Fruit fly (Drosophila melanogaster) whole organism, embryonic: ENCODE measurements around the gene Tpr2.

Experiments
- Abd-B ChIP-seq: fragments of 200-800 bp; sonication (Bioruptor generic); optimal IDR thresholded peaks from 2 replicates; lab custom pipeline; 2018; ENCODE audit warnings: missing biosample characterization, mild to moderate bottlenecking, missing genetic modification characterization, moderate library complexity
- Adf1 ChIP-seq: fragments of 200-800 bp; sonication (Bioruptor generic); IDR thresholded peaks from 2 replicates; pipeline ENCODE4 v1.3.6; 2022; ENCODE audit warnings: missing biosample characterization, missing genetic modification characterization
- Atf6 ChIP-seq: fragments of 200-800 bp; sonication (Bioruptor generic); IDR thresholded peaks from 2 replicates; pipeline ENCODE4 v1.3.6; 2022; ENCODE audit warnings: missing biosample characterization, missing genetic modification characterization
- BtbVII ChIP-seq: fragments of 200-800 bp; sonication (Bioruptor generic); optimal IDR thresholded peaks from 3 replicates; lab custom pipeline; 2017; ENCODE audit warnings: missing biosample characterization, mild to moderate bottlenecking, missing genetic modification characterization
- CG1024 ChIP-seq: fragments of 200-800 bp; sonication (Bioruptor generic); IDR thresholded peaks from 2 replicates; pipeline ENCODE4 v1.3.6; 2022; ENCODE audit warnings: missing biosample characterization, missing genetic modification characterization
- CG11504 ChIP-seq: fragments of 200-800 bp; sonication (Bioruptor generic); optimal IDR thresholded peaks from 3 replicates; lab custom pipeline; 2019; ENCODE audit warnings: missing biosample characterization, mild to moderate bottlenecking, missing genetic modification characterization, moderate library complexity
- CG11560 ChIP-seq: fragments of 200-800 bp; sonication (Bioruptor generic); IDR thresholded peaks from 3 replicates; pipeline ENCODE4 v1.3.6; 2022; ENCODE audit warnings: missing biosample characterization, missing genetic modification characterization
- CG11695 ChIP-seq: fragments of 200-800 bp; sonication (Bioruptor generic); IDR thresholded peaks from 3 replicates; pipeline ENCODE4 v1.3.6; 2022; ENCODE audit warnings: missing biosample characterization, missing genetic modification characterization
- CG12391 ChIP-seq: fragments of 200-800 bp; sonication (Bioruptor generic); optimal IDR thresholded peaks from 3 replicates; lab custom pipeline; 2018; ENCODE audit warnings: missing biosample characterization, mild to moderate bottlenecking, missing genetic modification characterization, moderate library complexity
- CG17359 ChIP-seq: fragments of 200-800 bp; sonication (Bioruptor generic); optimal IDR thresholded peaks from 3 replicates; lab custom pipeline; 2018; ENCODE audit warnings: missing biosample characterization, mild to moderate bottlenecking, missing genetic modification characterization, moderate library complexity
- CG17612 ChIP-seq: fragments of 200-800 bp; sonication (Bioruptor generic); IDR thresholded peaks from 2 replicates; pipeline ENCODE4 v1.3.6; 2022; ENCODE audit warnings: missing biosample characterization, missing genetic modification characterization
- CG17912 ChIP-seq: fragments of 200-800 bp; sonication (Bioruptor generic); optimal IDR thresholded peaks from 2 replicates; lab custom pipeline; 2018; ENCODE audit warnings: missing biosample characterization, mild to moderate bottlenecking, missing genetic modification characterization
- CG2116 ChIP-seq: fragments of 200-800 bp; sonication (Bioruptor generic); optimal IDR thresholded peaks from 3 replicates; lab custom pipeline; 2018; ENCODE audit warnings: missing biosample characterization, mild to moderate bottlenecking, missing genetic modification characterization
- CG31224 ChIP-seq: fragments of 200-800 bp; sonication (Bioruptor generic); IDR thresholded peaks from 2 replicates; pipeline ENCODE4 v1.3.6; 2022; ENCODE audit warnings: missing biosample characterization, missing genetic modification characterization
- CG34376 ChIP-seq: fragments of 200-800 bp; sonication (Bioruptor generic); optimal IDR thresholded peaks from 2 replicates; lab custom pipeline; 2018; ENCODE audit warnings: missing biosample characterization, mild to moderate bottlenecking, missing genetic modification characterization
- CG3995 ChIP-seq: fragments of 200-800 bp; sonication (Bioruptor generic); optimal IDR thresholded peaks from 3 replicates; lab custom pipeline; 2016; ENCODE audit warnings: missing biosample characterization, missing genetic modification characterization
- CG4328 ChIP-seq: fragments of 200-800 bp; sonication (Bioruptor generic); optimal IDR thresholded peaks from 3 replicates; lab custom pipeline; 2017; ENCODE audit warnings: missing biosample characterization, missing genetic modification reagents, missing genetic modification characterization
- CG4404 ChIP-seq: fragments of 200-800 bp; sonication (Bioruptor generic); IDR thresholded peaks from 2 replicates; pipeline ENCODE4 v1.3.6; 2022; ENCODE audit warnings: missing biosample characterization, missing genetic modification characterization
- CG5180 ChIP-seq: fragments of 200-800 bp; sonication (Bioruptor generic); optimal IDR thresholded peaks from 3 replicates; lab custom pipeline; 2017; ENCODE audit warnings: missing biosample characterization, missing genetic modification characterization, mild to moderate bottlenecking, moderate library complexity, missing genetic modification reagents
- CG5953 ChIP-seq: fragments of 200-800 bp; sonication (Bioruptor generic); IDR thresholded peaks from 2 replicates; pipeline ENCODE4 v1.3.6; 2022; ENCODE audit warnings: missing biosample characterization, missing genetic modification characterization
- CG9437 ChIP-seq: fragments of 200-800 bp; sonication (Bioruptor generic); optimal IDR thresholded peaks from 2 replicates; lab custom pipeline; 2018; ENCODE audit warnings: missing biosample characterization, mild to moderate bottlenecking, missing genetic modification characterization
- D ChIP-seq, 2 experiments: fragments of 200-800 bp in 1 of 2; fragments of >200 bp in 1 of 2; sonication (Bioruptor generic) in 1 of 2; optimal IDR thresholded peaks; 2 replicates in 1 of 2; 3 replicates in 1 of 2; lab custom pipeline; 2017; ENCODE audit warnings: mild to moderate bottlenecking in 1 of 2, missing biosample characterization in 1 of 2, missing genetic modification characterization in 1 of 2, missing genetic modification reagents in 1 of 2
- Deaf1 ChIP-seq: fragments of 200-800 bp; optimal IDR thresholded peaks from 3 replicates; lab custom pipeline; 2019; ENCODE audit warnings: missing biosample characterization, mild to moderate bottlenecking, missing genetic modification characterization, moderate library complexity
- Elba2 ChIP-seq: fragments of 200-800 bp; sonication (Bioruptor generic); optimal IDR thresholded peaks from 3 replicates; lab custom pipeline; 2016; ENCODE audit warnings: missing biosample characterization, missing genetic modification characterization
- H15 ChIP-seq: fragments of 200-800 bp; sonication (Bioruptor generic); IDR thresholded peaks from 3 replicates; pipeline ENCODE4 v1.3.6; 2022; ENCODE audit warnings: missing biosample characterization, missing genetic modification characterization
- HLH3B ChIP-seq: fragments of 200-800 bp; sonication (Bioruptor generic); IDR thresholded peaks from 2 replicates; pipeline ENCODE4 v1.3.6; 2022; ENCODE audit warnings: missing biosample characterization, missing genetic modification characterization
- Lhr ChIP-seq: fragments of 200-800 bp; sonication (Bioruptor generic); optimal IDR thresholded peaks from 3 replicates; lab custom pipeline; 2017; ENCODE audit warnings: mild to moderate bottlenecking, missing biosample characterization, missing genetic modification reagents, missing genetic modification characterization
- MBD-R2 ChIP-seq: fragments of 200-800 bp; sonication (Bioruptor generic); IDR thresholded peaks from 2 replicates; pipeline ENCODE4 v1.3.6; 2022; ENCODE audit warnings: missing biosample characterization, missing genetic modification characterization
- Pdp1 ChIP-seq, 2 experiments: fragments of 200-800 bp; sonication (Bioruptor generic); optimal IDR thresholded peaks; 3 replicates each; lab custom pipeline; 2016; ENCODE audit warnings: missing biosample characterization in 2 of 2, missing genetic modification characterization in 2 of 2, mild to moderate bottlenecking in 1 of 2, moderate library complexity in 1 of 2
- Ravus ChIP-seq: fragments of 200-800 bp; sonication (Bioruptor generic); IDR thresholded peaks from 2 replicates; pipeline ENCODE4 v1.3.6; 2022; ENCODE audit warnings: missing biosample characterization, missing genetic modification characterization
- Spps ChIP-seq: fragments of 200-800 bp; sonication (Bioruptor generic); optimal IDR thresholded peaks from 2 replicates; lab custom pipeline; 2018; ENCODE audit warnings: missing biosample characterization, mild to moderate bottlenecking, missing genetic modification characterization
- Xrp1 ChIP-seq: fragments of 200-800 bp; sonication (Bioruptor generic); IDR thresholded peaks from 2 replicates; pipeline ENCODE4 v1.3.6; 2022; ENCODE audit warnings: missing biosample characterization, missing genetic modification characterization
- amos ChIP-seq: fragments of 200-800 bp; sonication (Bioruptor generic); IDR thresholded peaks from 2 replicates; pipeline ENCODE4 v1.3.6; 2022; ENCODE audit warnings: missing biosample characterization, missing genetic modification characterization; ENCODE audit not compliant: partially characterized antibody
- bcd ChIP-seq: fragments of 200-800 bp; sonication (Bioruptor generic); optimal IDR thresholded peaks from 2 replicates; lab custom pipeline; 2017; ENCODE audit warnings: missing biosample characterization, mild to moderate bottlenecking, missing genetic modification characterization
- bigmax ChIP-seq: fragments of 200-800 bp; sonication (Bioruptor generic); optimal IDR thresholded peaks from 2 replicates; lab custom pipeline; 2018; ENCODE audit warnings: missing biosample characterization, mild to moderate bottlenecking, missing genetic modification characterization
- chm ChIP-seq: fragments of 200-800 bp; sonication (Bioruptor generic); IDR thresholded peaks from 2 replicates; pipeline ENCODE4 v1.3.6; 2022; ENCODE audit warnings: missing biosample characterization, missing genetic modification characterization
- chn ChIP-seq: fragments of 200-800 bp; sonication (Bioruptor generic); optimal IDR thresholded peaks from 2 replicates; lab custom pipeline; 2016; ENCODE audit warnings: missing biosample characterization, missing genetic modification characterization
- cwo ChIP-seq: fragments of 200-800 bp; sonication (Bioruptor generic); optimal IDR thresholded peaks from 3 replicates; lab custom pipeline; 2017; ENCODE audit warnings: missing biosample characterization, missing genetic modification characterization, mild to moderate bottlenecking, moderate library complexity, missing genetic modification reagents
- en ChIP-seq: fragments of 200-800 bp; sonication (Bioruptor generic); optimal IDR thresholded peaks from 2 replicates; lab custom pipeline; 2016; ENCODE audit warnings: missing biosample characterization, missing genetic modification characterization
- gem ChIP-seq: fragments of 200-800 bp; sonication (Bioruptor generic); optimal IDR thresholded peaks from 2 replicates; lab custom pipeline; 2019; ENCODE audit warnings: missing biosample characterization, mild to moderate bottlenecking, missing genetic modification characterization, moderate library complexity
- grau ChIP-seq: fragments of 200-800 bp; optimal IDR thresholded peaks from 3 replicates; lab custom pipeline; 2019; ENCODE audit warnings: missing biosample characterization, mild to moderate bottlenecking, missing genetic modification characterization, moderate library complexity
- gt ChIP-seq: fragments of 200-800 bp; sonication (Bioruptor generic); IDR thresholded peaks from 2 replicates; pipeline ENCODE4 v1.3.6; 2022; ENCODE audit warnings: missing biosample characterization, missing genetic modification characterization
- jigr1 ChIP-seq: fragments of 200-800 bp; sonication (Bioruptor generic); IDR thresholded peaks from 3 replicates; pipeline ENCODE4 v1.3.6; 2022; ENCODE audit warnings: missing biosample characterization, missing genetic modification characterization
- klu ChIP-seq: fragments of 200-800 bp; sonication (Bioruptor generic); IDR thresholded peaks from 2 replicates; pipeline ENCODE4 v1.3.6; 2022; ENCODE audit warnings: missing biosample characterization, missing genetic modification characterization
- pita ChIP-seq: fragments of 200-800 bp; sonication (Bioruptor generic); optimal IDR thresholded peaks from 2 replicates; lab custom pipeline; 2017; ENCODE audit warnings: missing biosample characterization, mild to moderate bottlenecking, missing genetic modification characterization
- pzg ChIP-seq: fragments of 200-800 bp; sonication (Bioruptor generic); optimal IDR thresholded peaks from 3 replicates; lab custom pipeline; 2018; ENCODE audit warnings: missing biosample characterization, mild to moderate bottlenecking, missing genetic modification characterization, moderate library complexity
- salm ChIP-seq: fragments of 200-800 bp; sonication (Bioruptor generic); optimal IDR thresholded peaks from 2 replicates; lab custom pipeline; 2018; ENCODE audit warnings: missing biosample characterization, mild to moderate bottlenecking, missing genetic modification characterization
- sug ChIP-seq: fragments of 200-800 bp; optimal IDR thresholded peaks from 2 replicates; lab custom pipeline; 2019; ENCODE audit warnings: missing biosample characterization, mild to moderate bottlenecking, missing genetic modification characterization, moderate library complexity
- vfl ChIP-seq: fragments of 200-800 bp; sonication (Bioruptor generic); optimal IDR thresholded peaks from 2 replicates; lab custom pipeline; 2016; ENCODE audit warnings: missing biosample characterization, missing genetic modification characterization

The Tpr2 gene

DNA sequence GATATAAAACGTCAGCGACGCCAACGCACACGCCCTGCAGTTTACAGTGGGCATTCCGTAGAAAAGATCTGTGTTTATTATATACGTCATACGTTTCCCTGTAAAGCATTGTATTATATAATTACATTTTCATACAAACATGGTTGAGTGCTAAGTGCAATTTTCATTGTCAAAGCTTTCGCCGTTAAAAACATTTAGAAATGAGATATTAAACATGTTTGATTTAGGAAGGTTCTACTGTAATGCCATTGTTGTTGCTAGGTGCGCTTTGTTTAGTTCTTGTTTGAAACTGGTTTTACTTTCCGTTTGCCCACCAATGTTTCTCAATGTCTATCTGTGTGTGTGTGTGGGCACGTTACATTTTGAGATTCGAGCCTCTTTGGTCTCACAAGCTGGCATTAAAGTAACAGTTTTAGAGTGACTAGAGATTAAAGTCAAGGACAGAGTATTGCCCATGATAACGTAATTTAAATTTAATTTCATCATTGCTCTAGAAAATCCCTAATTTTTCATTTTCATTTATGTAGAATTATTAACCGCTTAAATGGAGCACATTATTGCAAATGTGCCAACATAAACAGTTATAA lies 1.4 kb downstream of the Tpr2 start (continued):
- TF ChIP-seq salm (tag; lab: Kevin White, UChicago) (peak; percentile 70), cwo (GFP tag; lab: Kevin White, UChicago) (peak; percentile 70), CG4404 (GFP tag; lab: Robert Waterston, UW) (peak; percentile 70), Pdp1 (GFP tag; optimal IDR thresholded peaks at IDR 0.05; lab: Kevin White, UChicago) (peak; percentile 73 to 94), CG17612 (GFP tag; lab: Robert Waterston, UW) (no peak; the same call in 1 of the 2 replicates), pzg (no peak), BtbVII (peak; percentile 53), Elba2 (GFP tag; lab: Kevin White, UChicago) (no peak), CG4328 (GFP tag; lab: Kevin White, UChicago) (peak; percentile 28), grau (peak; percentile 99), CG1024 (GFP tag; lab: Robert Waterston, UW) (peak; percentile 24; the same call in 1 of the 2 replicates), CG5180 (peak; percentile 48), sug (tag; lab: Kevin White, UChicago) (peak; percentile 54), pita (no peak), CG12391 (tag; lab: Kevin White, UChicago) (peak; percentile 85), chn (peak; percentile 65), gt (GFP tag; lab: Robert Waterston, UW) (no peak), CG5953 (GFP tag; lab: Robert Waterston, UW) (0 out of 2 replicates have a peak, but pooled peaks have one; percentile 7), klu (GFP tag; lab: Robert Waterston, UW) (peak; percentile 66; the same call in 1 of the 2 replicates), CG11560 (tag; lab: Robert Waterston, UW) (peak; percentile 18; the same call in 1 of the 3 replicates), Ravus (no peak; the same call in 1 of the 2 replicates), gem (tag; lab: Kevin White, UChicago) (peak; percentile 87), Adf1 (GFP tag; lab: Robert Waterston, UW) (0 out of 2 replicates have a peak, but pooled peaks have one; percentile 12), CG11695 (peak; percentile 69), CG17359 (peak; percentile 79), CG17912 (GFP tag; lab: Kevin White, UChicago) (peak; percentile 70), HLH3B (GFP tag; lab: Robert Waterston, UW) (peak; percentile 74; the same call in 1 of the 2 replicates), amos (GFP tag; lab: Robert Waterston, UW) (no peak), CG11504 (tag; lab: Kevin White, UChicago) (peak; percentile 83), vfl (GFP tag; lab: Kevin White, UChicago) (no peak), CG9437 (GFP tag; lab: Kevin White, UChicago) (peak; percentile 62), CG2116 (GFP tag; lab: Kevin White, UChicago) (peak; percentile 29), en (GFP tag; lab: Kevin White, UChicago) (peak; percentile 10), jigr1 (GFP tag; lab: Robert Waterston, UW) (no peak), MBD-R2 (GFP tag; lab: Robert Waterston, UW) (peak; percentile 38; the same call in 1 of the 2 replicates), D (optimal IDR thresholded peaks at IDR 0.05; lab: Kevin White, UChicago) (no peak), D (GFP tag; optimal IDR thresholded peaks at IDR 0.05; lab: Kevin White, UChicago) (peak; percentile 74), Atf6 (peak; percentile 70), CG34376 (GFP tag; lab: Kevin White, UChicago) (peak; percentile 2), CG3995 (no peak), Abd-B (GFP tag; lab: Kevin White, UChicago) (peak; percentile 71), chm (peak; percentile 44; the same call in 1 of the 2 replicates), Lhr (GFP tag; lab: Kevin White, UChicago) (peak; percentile 17), CG31224 (GFP tag; lab: Robert Waterston, UW) (peak; percentile 36; the same call in 1 of the 2 replicates), Xrp1 (GFP tag; lab: Robert Waterston, UW) (peak; percentile 86), Spps (tag; lab: Kevin White, UChicago) (peak; percentile 50), Deaf1 (peak; percentile 41), bigmax (GFP tag; lab: Kevin White, UChicago) (no peak), H15 (GFP tag; lab: Robert Waterston, UW) (peak; percentile 57; the same call in 1 of the 3 replicates), bcd (GFP tag; lab: Kevin White, UChicago) (peak; percentile 56)
